Worm (Caenorhabditis elegans) whole organism, mixed stage, embryonic: ENCODE results near the gene pbo-1.

Source experiments
- M03D4.4 ChIP-seq: sonication (generic microtip); optimal IDR thresholded peaks from 2 replicates; lab custom pipeline; 2017; ENCODE audit warnings: mild to moderate bottlenecking, missing genetic modification characterization, missing compliant biosample characterization
- blmp-1 ChIP-seq: fragments of 150-350 bp; optimal IDR thresholded peaks from 2 replicates; lab custom pipeline; 2014; ENCODE audit warnings: missing biosample characterization, missing genetic modification characterization
- ceh-39 ChIP-seq: fragments of 150-350 bp; optimal IDR thresholded peaks from 2 replicates; lab custom pipeline; 2014; ENCODE audit warnings: missing biosample characterization, missing genetic modification characterization
- ceh-43 ChIP-seq: fragments of 200-800 bp; sonication (Bioruptor generic); optimal IDR thresholded peaks from 2 replicates; lab custom pipeline; 2018; ENCODE audit warnings: mild to moderate bottlenecking, missing genetic modification characterization, moderate library complexity, missing compliant biosample characterization
- ceh-83 ChIP-seq: fragments of 200-800 bp; sonication (Bioruptor generic); optimal IDR thresholded peaks from 2 replicates; lab custom pipeline; 2018; ENCODE audit warnings: mild to moderate bottlenecking, missing genetic modification characterization, missing compliant biosample characterization
- ces-1 ChIP-seq: fragments of 150-350 bp; optimal IDR thresholded peaks from 2 replicates; lab custom pipeline; 2014; ENCODE audit warnings: missing biosample characterization, missing genetic modification reagents, missing genetic modification characterization
- cnd-1 ChIP-seq: fragments of 200-800 bp; sonication (Bioruptor generic); optimal IDR thresholded peaks from 2 replicates; lab custom pipeline; 2018; ENCODE audit warnings: mild to moderate bottlenecking, missing genetic modification characterization, missing compliant biosample characterization
- drap-1 ChIP-seq: fragments of 200-800 bp; sonication (Bioruptor generic); optimal IDR thresholded peaks from 3 replicates; lab custom pipeline; 2018; ENCODE audit warnings: mild to moderate bottlenecking, missing genetic modification characterization, missing compliant biosample characterization
- elt-1 ChIP-seq: sonication (generic microtip); optimal IDR thresholded peaks from 2 replicates; lab custom pipeline; 2017; ENCODE audit warnings: missing genetic modification characterization, mild to moderate bottlenecking, missing compliant biosample characterization, antibody characterized with exemption, moderate library complexity, borderline replicate concordance; ENCODE audit not compliant: insufficient read depth
- elt-3 ChIP-seq: fragments of 150-350 bp; optimal IDR thresholded peaks from 2 replicates; lab custom pipeline; 2014; ENCODE audit warnings: missing biosample characterization, missing genetic modification characterization
- flh-1 ChIP-seq: fragments of 200-800 bp; sonication (Bioruptor generic); optimal IDR thresholded peaks from 2 replicates; lab custom pipeline; 2018; ENCODE audit warnings: mild to moderate bottlenecking, missing genetic modification characterization, moderate library complexity, missing compliant biosample characterization
- ham-2 ChIP-seq: fragments of 200-800 bp; sonication (Bioruptor generic); optimal IDR thresholded peaks from 2 replicates; lab custom pipeline; 2018; ENCODE audit warnings: mild to moderate bottlenecking, missing genetic modification characterization, missing compliant biosample characterization
- hlh-1 ChIP-seq: fragments of 150-350 bp; optimal IDR thresholded peaks from 2 replicates; lab custom pipeline; 2014; ENCODE audit warnings: missing biosample characterization, missing genetic modification reagents, missing genetic modification characterization
- lin-32 ChIP-seq: fragments of 200-800 bp; sonication (Bioruptor generic); optimal IDR thresholded peaks from 2 replicates; lab custom pipeline; 2018; ENCODE audit warnings: mild to moderate bottlenecking, missing genetic modification characterization, missing compliant biosample characterization
- lsy-2 ChIP-seq: fragments of 150-350 bp; optimal IDR thresholded peaks from 2 replicates; lab custom pipeline; 2014; ENCODE audit warnings: missing biosample characterization, missing genetic modification characterization
- mab-5 ChIP-seq: fragments of 150-350 bp; optimal IDR thresholded peaks from 2 replicates; lab custom pipeline; 2014; ENCODE audit warnings: missing biosample characterization, missing genetic modification characterization
- mep-1 ChIP-seq: fragments of 150-350 bp; optimal IDR thresholded peaks from 2 replicates; lab custom pipeline; 2017; ENCODE audit warnings: missing biosample characterization, missing genetic modification reagents, missing genetic modification characterization, inconsistent platforms
- mls-2 ChIP-seq: sonication (generic microtip); optimal IDR thresholded peaks from 2 replicates; lab custom pipeline; 2016; ENCODE audit warnings: mild to moderate bottlenecking, missing genetic modification characterization, moderate library complexity, missing compliant biosample characterization
- nhr-12 ChIP-seq: fragments of 150-350 bp; optimal IDR thresholded peaks from 2 replicates; lab custom pipeline; 2014; ENCODE audit warnings: missing biosample characterization, missing genetic modification characterization
- nhr-2 ChIP-seq: fragments of 150-350 bp; optimal IDR thresholded peaks from 2 replicates; lab custom pipeline; 2014; ENCODE audit warnings: missing biosample characterization, missing genetic modification characterization
- nhr-237 ChIP-seq: fragments of 150-350 bp; optimal IDR thresholded peaks from 2 replicates; lab custom pipeline; 2014; ENCODE audit warnings: missing biosample characterization, missing genetic modification characterization
- nhr-28 ChIP-seq: fragments of 150-350 bp; optimal IDR thresholded peaks from 2 replicates; lab custom pipeline; 2014; ENCODE audit warnings: missing biosample characterization, missing genetic modification characterization
- nhr-76 ChIP-seq: sonication (generic microtip); optimal IDR thresholded peaks from 2 replicates; lab custom pipeline; 2017; ENCODE audit warnings: missing biosample characterization, missing genetic modification characterization
- pha-4 ChIP-seq: fragments of 150-350 bp; optimal IDR thresholded peaks from 2 replicates; lab custom pipeline; 2018; ENCODE audit warnings: missing biosample characterization, missing genetic modification reagents, missing genetic modification characterization
- sem-2 ChIP-seq: fragments of 200-800 bp; sonication (Bioruptor generic); optimal IDR thresholded peaks from 2 replicates; lab custom pipeline; 2018; ENCODE audit warnings: mild to moderate bottlenecking, missing genetic modification characterization, missing compliant biosample characterization
- tbx-8 ChIP-seq: fragments of 200-800 bp; sonication (Bioruptor generic); optimal IDR thresholded peaks from 2 replicates; lab custom pipeline; 2018; ENCODE audit warnings: mild to moderate bottlenecking, missing genetic modification characterization, moderate library complexity, missing compliant biosample characterization
- unc-120 ChIP-seq: sonication (generic microtip); optimal IDR thresholded peaks from 2 replicates; lab custom pipeline; 2017; ENCODE audit warnings: missing genetic modification characterization, missing compliant biosample characterization; ENCODE audit not compliant: poor library complexity, severe bottlenecking
- unc-39 ChIP-seq: fragments of 150-350 bp; optimal IDR thresholded peaks from 2 replicates; lab custom pipeline; 2014; ENCODE audit warnings: missing biosample characterization, missing genetic modification characterization
- unc-62 ChIP-seq: fragments of 150-350 bp; optimal IDR thresholded peaks from 2 replicates; lab custom pipeline; 2014; ENCODE audit warnings: missing biosample characterization, missing genetic modification reagents, missing genetic modification characterization
- zip-8 ChIP-seq: fragments of 150-350 bp; optimal IDR thresholded peaks from 2 replicates; lab custom pipeline; 2014; ENCODE audit warnings: missing biosample characterization, missing genetic modification characterization
- ztf-11 ChIP-seq: fragments of 150-350 bp; optimal IDR thresholded peaks from 2 replicates; lab custom pipeline; 2014; ENCODE audit warnings: missing biosample characterization, missing genetic modification characterization

pbo-1 gene

DNA sequence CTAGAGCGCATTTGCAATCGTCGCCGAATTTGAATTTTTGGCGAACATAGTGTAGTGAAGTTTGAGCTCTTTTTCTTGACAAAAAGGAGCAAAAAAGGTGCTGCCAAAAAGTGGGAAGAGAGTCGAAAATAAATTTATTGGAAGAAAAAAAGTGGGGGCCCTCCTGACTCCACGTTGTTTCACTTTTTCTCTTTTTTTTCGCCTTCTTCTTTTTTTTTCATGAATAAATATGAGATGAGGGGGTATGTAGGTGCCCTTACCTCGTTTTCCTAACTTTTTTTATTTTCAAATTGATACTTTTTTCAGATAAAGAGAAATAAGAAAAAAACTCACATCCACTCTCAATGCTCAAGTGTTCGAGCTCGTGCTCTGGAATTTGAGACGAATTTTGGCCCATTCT lies at the start of gene pbo-1, which contains the start of the genes Y71H2AL.2 and Y71H2AL.4:
TSS of gene pbo-1 (minus strand) at position 400 of the 400 bp plus-strand sequence.
TSS of gene Y71H2AL.2 (plus strand) at position 301 of the 400 bp plus-strand sequence.
TSS of gene Y71H2AL.4 (plus strand) at position 345 of the 400 bp plus-strand sequence.
- TF ChIP-seq lsy-2 (tag; lab: Kevin White, UChicago) (no peak), unc-120 (tag; lab: Kevin White, UChicago) (no peak), nhr-28 (tag; lab: Kevin White, UChicago) (no peak), nhr-76 (tag; lab: Kevin White, UChicago) (no peak), mls-2 (tag; lab: Kevin White, UChicago) (no peak), elt-3 (tag; lab: Kevin White, UChicago) (no peak), nhr-12 (no peak), lin-32 (GFP tag; lab: Kevin White, UChicago) (no peak)

DNA sequence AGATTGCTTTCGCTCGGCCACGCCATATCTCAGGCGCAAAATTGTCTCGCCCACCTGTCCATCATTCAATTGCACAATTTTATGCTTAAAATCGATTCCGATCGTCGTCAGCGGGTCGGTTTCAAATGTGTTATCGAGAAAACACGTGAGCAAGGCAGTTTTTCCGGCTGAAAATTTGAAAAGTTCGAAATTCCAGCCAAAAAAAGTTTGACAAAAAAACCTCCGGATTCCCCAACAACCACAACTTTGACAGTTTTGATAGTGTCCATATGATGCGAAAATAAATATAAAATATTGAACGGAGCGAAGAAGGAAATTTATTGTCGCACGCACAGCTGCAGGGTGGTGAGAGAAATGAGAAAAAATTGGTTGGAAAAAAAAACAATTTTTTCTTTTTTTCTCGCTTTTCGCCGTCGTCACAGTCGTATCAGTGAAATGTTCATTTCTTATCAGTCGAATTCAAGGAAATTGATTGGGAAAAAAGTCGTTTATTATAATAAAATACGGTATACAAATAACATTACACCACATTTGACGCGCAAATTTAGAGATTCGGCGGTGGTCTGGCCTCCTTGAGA lies 47.4 kb upstream of the pbo-1 start, which contains the start of gene Y71H2AM.12:
TSS of gene Y71H2AM.12 (minus strand) at position 486 of the 578 bp plus-strand sequence.
- no peak for TF ChIP-seq drap-1 (GFP tag; lab: Kevin White, UChicago)
- TF ChIP-seq flh-1 (GFP tag; lab: Kevin White, UChicago): no peak
- TF ChIP-seq M03D4.4 (tag; lab: Kevin White, UChicago): no peak
- TF ChIP-seq sem-2 (GFP tag; lab: Kevin White, UChicago): no peak
- no peak for TF ChIP-seq unc-39 (tag; lab: Kevin White, UChicago)
- no peak for TF ChIP-seq tbx-8 (GFP tag; lab: Kevin White, UChicago)
- TF ChIP-seq elt-1 (tag; lab: Kevin White, UChicago): no peak
- TF ChIP-seq lin-32 (GFP tag; lab: Kevin White, UChicago): no peak
- no peak for TF ChIP-seq ceh-39 (tag; lab: Kevin White, UChicago)
- no peak for TF ChIP-seq pha-4
- no peak for TF ChIP-seq ces-1
- TF ChIP-seq nhr-2 (tag; lab: Kevin White, UChicago): no peak
- no peak for TF ChIP-seq zip-8 (tag; lab: Kevin White, UChicago)
- TF ChIP-seq, all 35 proteins: peak for 0

ce11 chrIII:2725221-2726203 lies 39.2 kb upstream of the pbo-1 start, which contains the start of gene cosa-1:
TSS of gene cosa-1 (plus strand) at chrIII:2726116.
- TF ChIP-seq ham-2 (GFP tag; lab: Kevin White, UChicago): no peak
- TF ChIP-seq hlh-1: peak; percentile 30
- TF ChIP-seq, all 35 proteins: peak for 1

- no peak for TF ChIP-seq tbx-8 (GFP tag; lab: Kevin White, UChicago)
- TF ChIP-seq, all 35 proteins: peak for 0
Measured at ce11 chrIII:2724992-2725220, 38.6 kb upstream of the pbo-1 start, which contains the start of gene Y71H2AM.11. TSS of gene Y71H2AM.11 (minus strand) at chrIII:2725092.

DNA sequence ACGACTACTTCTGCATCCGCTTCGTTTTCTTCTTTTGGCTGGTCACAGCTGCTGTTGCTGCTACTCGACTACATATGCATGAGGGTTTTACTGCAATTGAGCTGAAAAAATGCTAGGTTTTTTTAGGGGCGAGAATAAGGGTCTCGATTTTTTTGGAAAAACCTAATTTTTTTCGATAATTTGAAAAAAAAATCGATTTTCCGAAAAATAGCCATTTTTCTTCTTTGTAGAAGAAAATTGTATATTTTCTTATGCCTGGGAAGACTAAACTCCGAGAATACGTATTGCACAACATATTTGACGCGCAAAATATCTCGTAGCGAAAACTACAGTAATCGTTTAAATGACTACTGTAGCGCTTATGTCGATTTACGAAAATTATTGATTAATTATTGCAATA lies 30.3 kb upstream of the pbo-1 start, which contains the start of gene tmem-132:
TSS of gene tmem-132 (minus strand) at position 101 of the 400 bp plus-strand sequence.
- peak; percentile 2 for TF ChIP-seq ces-1
- no peak for TF ChIP-seq nhr-28 (tag; lab: Kevin White, UChicago)
- TF ChIP-seq, all 35 proteins: peak for 1

DNA sequence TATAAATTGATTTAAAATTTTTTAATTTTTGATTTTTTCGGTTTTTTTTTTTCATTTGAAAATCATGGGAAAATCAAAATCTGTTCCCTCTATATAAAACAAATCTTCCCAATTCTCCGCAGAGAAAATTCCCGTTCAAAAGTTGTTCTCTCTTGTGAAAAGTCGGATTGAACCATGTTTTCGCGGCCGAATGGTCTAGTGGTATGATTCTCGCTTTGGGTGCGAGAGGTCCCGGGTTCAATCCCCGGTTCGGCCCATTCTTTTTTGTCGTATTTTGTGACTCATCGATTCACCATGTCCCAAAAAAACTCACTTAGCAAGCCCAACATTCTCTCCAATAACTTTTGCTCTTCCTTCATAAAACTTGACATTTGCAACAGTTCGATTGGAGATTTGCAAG lies 25.3 kb upstream of the pbo-1 start:
- TF ChIP-seq ces-1 (no peak), unc-120 (tag; lab: Kevin White, UChicago) (no peak), cnd-1 (tag; lab: Kevin White, UChicago) (no peak), sem-2 (GFP tag; lab: Kevin White, UChicago) (no peak), drap-1 (GFP tag; lab: Kevin White, UChicago) (no peak), nhr-76 (tag; lab: Kevin White, UChicago) (no peak), nhr-237 (no peak), unc-62 (no peak), ceh-39 (tag; lab: Kevin White, UChicago) (no peak), ztf-11 (no peak), ceh-43 (no peak), pha-4 (no peak), lsy-2 (tag; lab: Kevin White, UChicago) (no peak), ceh-83 (GFP tag; lab: Kevin White, UChicago) (no peak), mep-1 (tag; lab: Kevin White, UChicago) (no peak), blmp-1 (tag; lab: Kevin White, UChicago) (no peak), zip-8 (tag; lab: Kevin White, UChicago) (no peak), mab-5 (tag; lab: Kevin White, UChicago) (no peak)
